Worm (Caenorhabditis elegans) whole organism, L4 larva: ENCODE data around the gene eff-1.

Experiments
- F37D6.2 ChIP-seq: sonication (generic microtip); optimal IDR thresholded peaks from 2 replicates; lab custom pipeline; 2016; ENCODE audit warnings: mild to moderate bottlenecking, missing genetic modification characterization, missing compliant biosample characterization
- Y105C5A.15 ChIP-seq: fragments of 200-800 bp; sonication (Bioruptor generic); IDR thresholded peaks from 2 replicates; pipeline ENCODE4 v1.3.6; 2022; ENCODE audit warnings: missing genetic modification characterization, missing compliant biosample characterization
- attf-4 ChIP-seq: sonication (generic microtip); optimal IDR thresholded peaks from 3 replicates; lab custom pipeline; 2017; ENCODE audit warnings: missing biosample characterization, missing genetic modification characterization
- ceh-20 ChIP-seq: fragments of 200-800 bp; sonication (Bioruptor generic); IDR thresholded peaks from 2 replicates; pipeline ENCODE4 v1.3.6; 2022; ENCODE audit warnings: missing genetic modification reagents, missing genetic modification characterization, missing compliant biosample characterization
- ceh-28 ChIP-seq: fragments of 150-350 bp; optimal IDR thresholded peaks from 2 replicates; lab custom pipeline; 2014; ENCODE audit warnings: missing biosample characterization, missing genetic modification reagents, missing genetic modification characterization
- ceh-62 ChIP-seq: sonication (generic microtip); optimal IDR thresholded peaks from 2 replicates; lab custom pipeline; 2017; ENCODE audit warnings: missing biosample characterization, missing genetic modification characterization
- ceh-82 ChIP-seq: sonication (generic microtip); optimal IDR thresholded peaks from 2 replicates; lab custom pipeline; 2017; ENCODE audit warnings: missing biosample characterization, missing genetic modification characterization
- ces-1 ChIP-seq: fragments of 150-350 bp; sonication (generic microtip); optimal IDR thresholded peaks from 4 replicates; lab custom pipeline; 2014; ENCODE audit warnings: missing biosample characterization, missing genetic modification reagents, missing genetic modification characterization
- cey-2 ChIP-seq: sonication (generic microtip); optimal IDR thresholded peaks from 3 replicates; lab custom pipeline; 2017; ENCODE audit warnings: missing genetic modification characterization, mild to moderate bottlenecking, missing compliant biosample characterization, antibody characterized with exemption, borderline replicate concordance; ENCODE audit not compliant: insufficient read depth
- daf-8 ChIP-seq: fragments of 200-800 bp; sonication (Bioruptor generic); IDR thresholded peaks from 2 replicates; pipeline ENCODE4 v1.3.6; 2022; ENCODE audit warnings: missing genetic modification characterization, missing compliant biosample characterization
- fkh-10 ChIP-seq: fragments of 150-350 bp; optimal IDR thresholded peaks from 2 replicates; lab custom pipeline; 2014; ENCODE audit warnings: missing biosample characterization, missing genetic modification reagents, missing genetic modification characterization
- fos-1 ChIP-seq: fragments of 150-350 bp; optimal IDR thresholded peaks from 2 replicates; lab custom pipeline; 2014; ENCODE audit warnings: missing biosample characterization, missing genetic modification characterization
- hlh-11 ChIP-seq: fragments of 200-800 bp; sonication (Bioruptor generic); optimal IDR thresholded peaks from 2 replicates; lab custom pipeline; 2018; ENCODE audit warnings: mild to moderate bottlenecking, missing genetic modification characterization, missing compliant biosample characterization
- hlh-30 ChIP-seq: sonication (generic microtip); optimal IDR thresholded peaks from 2 replicates; lab custom pipeline; 2017; ENCODE audit warnings: antibody characterized with exemption, mild to moderate bottlenecking, missing genetic modification characterization, missing compliant biosample characterization; ENCODE audit not compliant: insufficient read depth
- jun-1 ChIP-seq: fragments of 150-350 bp; optimal IDR thresholded peaks from 2 replicates; lab custom pipeline; 2014; ENCODE audit warnings: missing biosample characterization, missing genetic modification reagents, missing genetic modification characterization
- lim-7 ChIP-seq: fragments of 200-800 bp; sonication (Bioruptor generic); IDR thresholded peaks from 2 replicates; pipeline ENCODE4 v1.3.6; 2022; ENCODE audit warnings: missing genetic modification characterization, missing compliant biosample characterization
- lin-1 ChIP-seq: fragments of 200-800 bp; sonication (Bioruptor generic); IDR thresholded peaks from 2 replicates; pipeline ENCODE4 v1.3.6; 2022; ENCODE audit warnings: missing genetic modification reagents, missing genetic modification characterization, missing compliant biosample characterization
- lin-13 ChIP-seq: fragments of 150-350 bp; optimal IDR thresholded peaks from 2 replicates; lab custom pipeline; 2014; ENCODE audit warnings: missing biosample characterization, missing genetic modification reagents, missing genetic modification characterization
- lin-15B ChIP-seq: fragments of 150-350 bp; sonication (generic microtip); optimal IDR thresholded peaks from 3 replicates; lab custom pipeline; 2014; ENCODE audit warnings: missing biosample characterization, missing genetic modification characterization
- lin-29 ChIP-seq: fragments of 200-800 bp; sonication (Bioruptor generic); IDR thresholded peaks from 2 replicates; pipeline ENCODE4 v1.3.6; 2022; ENCODE audit warnings: missing genetic modification reagents, missing genetic modification characterization, missing compliant biosample characterization
- lin-39 ChIP-seq: fragments of 150-350 bp; optimal IDR thresholded peaks from 2 replicates; lab custom pipeline; 2014; ENCODE audit warnings: missing biosample characterization, missing genetic modification reagents, missing genetic modification characterization
- lir-3 ChIP-seq: sonication (generic microtip); optimal IDR thresholded peaks from 2 replicates; lab custom pipeline; 2016; ENCODE audit warnings: mild to moderate bottlenecking, missing genetic modification characterization, missing compliant biosample characterization
- madf-5 ChIP-seq, 2 experiments: fragments of 200-800 bp; sonication (Bioruptor generic); IDR thresholded peaks; 2 replicates each; pipeline ENCODE4 v1.3.6; 2022; ENCODE audit warnings: missing compliant biosample characterization in 2 of 2, missing genetic modification characterization in 2 of 2
- madf-9 ChIP-seq: fragments of 200-800 bp; sonication (Bioruptor generic); conservative IDR thresholded peaks from 2 replicates; pipeline ENCODE4 v1.3.6; 2022; ENCODE audit warnings: missing genetic modification reagents, missing genetic modification characterization, missing compliant biosample characterization
- mdt-29 ChIP-seq: fragments of 200-800 bp; sonication (Bioruptor generic); IDR thresholded peaks from 2 replicates; pipeline ENCODE4 v1.3.6; 2022; ENCODE audit warnings: missing genetic modification reagents, missing genetic modification characterization, missing compliant biosample characterization
- mep-1 ChIP-seq: fragments of 150-350 bp; sonication (generic microtip); optimal IDR thresholded peaks from 3 replicates; lab custom pipeline; 2014; ENCODE audit warnings: missing biosample characterization, missing genetic modification characterization
- mxl-3 ChIP-seq: fragments of 200-800 bp; sonication (Bioruptor generic); optimal IDR thresholded peaks from 2 replicates; lab custom pipeline; 2018; ENCODE audit warnings: mild to moderate bottlenecking, missing genetic modification characterization, missing compliant biosample characterization
- nhr-102 ChIP-seq: sonication (generic microtip); optimal IDR thresholded peaks from 2 replicates; lab custom pipeline; 2016; ENCODE audit warnings: mild to moderate bottlenecking, missing genetic modification characterization, moderate library complexity, missing compliant biosample characterization
- nhr-11 ChIP-seq: fragments of 150-350 bp; optimal IDR thresholded peaks from 2 replicates; lab custom pipeline; 2014; ENCODE audit warnings: missing biosample characterization, missing genetic modification characterization
- nhr-28 ChIP-seq: fragments of 150-350 bp; optimal IDR thresholded peaks from 2 replicates; lab custom pipeline; 2014; ENCODE audit warnings: missing biosample characterization, missing genetic modification characterization
- nhr-41 ChIP-seq: fragments of 200-800 bp; sonication (Bioruptor generic); IDR thresholded peaks from 2 replicates; pipeline ENCODE4 v1.3.6; 2022; ENCODE audit warnings: missing genetic modification reagents, missing genetic modification characterization, missing compliant biosample characterization
- nhr-42 ChIP-seq: fragments of 200-800 bp; sonication (Bioruptor generic); IDR thresholded peaks from 2 replicates; pipeline ENCODE4 v1.3.6; 2022; ENCODE audit warnings: missing genetic modification characterization, missing compliant biosample characterization
- nhr-6 ChIP-seq: fragments of 150-350 bp; optimal IDR thresholded peaks from 2 replicates; lab custom pipeline; 2014; ENCODE audit warnings: missing biosample characterization, missing genetic modification characterization
- rbr-2 ChIP-seq: sonication (generic microtip); optimal IDR thresholded peaks from 2 replicates; lab custom pipeline; 2016; ENCODE audit warnings: missing genotype, missing genetic modification characterization, missing compliant biosample characterization
- saeg-2 ChIP-seq: fragments of 200-800 bp; sonication (Bioruptor generic); IDR thresholded peaks from 2 replicates; pipeline ENCODE4 v1.3.6; 2022; ENCODE audit warnings: missing genetic modification reagents, missing genetic modification characterization, missing compliant biosample characterization
- sdz-12 ChIP-seq: fragments of 200-800 bp; sonication (Bioruptor generic); optimal IDR thresholded peaks from 2 replicates; lab custom pipeline; 2018; ENCODE audit warnings: mild to moderate bottlenecking, missing genetic modification characterization, missing compliant biosample characterization
- skn-1 ChIP-seq: fragments of 150-350 bp; optimal IDR thresholded peaks from 2 replicates; lab custom pipeline; 2014; ENCODE audit warnings: missing biosample characterization, missing genetic modification characterization
- snpc-1.2 ChIP-seq: fragments of 200-800 bp; sonication (Bioruptor generic); IDR thresholded peaks from 2 replicates; pipeline ENCODE4 v1.3.6; 2022; ENCODE audit warnings: missing genetic modification reagents, missing genetic modification characterization, missing compliant biosample characterization
- snpc-4 ChIP-seq: fragments of 150-350 bp; optimal IDR thresholded peaks from 2 replicates; lab custom pipeline; 2014; ENCODE audit warnings: missing biosample characterization, missing genetic modification characterization
- spr-3 ChIP-seq: fragments of 200-800 bp; sonication (Bioruptor generic); optimal IDR thresholded peaks from 2 replicates; lab custom pipeline; 2018; ENCODE audit warnings: mild to moderate bottlenecking, missing genetic modification characterization, missing compliant biosample characterization
- unc-39 ChIP-seq: sonication (generic microtip); optimal IDR thresholded peaks from 2 replicates; lab custom pipeline; 2017; ENCODE audit warnings: missing biosample characterization, missing genetic modification characterization
- unc-62 ChIP-seq, 3 experiments: fragments of 150-350 bp in 1 of 3; sonication (generic microtip); optimal IDR thresholded peaks in 2 of 3; peaks in 1 of 3; 1 replicate in 1 of 3; 2 replicates in 2 of 3; lab custom pipeline; 2014 to 2017; ENCODE audit warnings: missing biosample characterization in 3 of 3, missing genetic modification characterization in 3 of 3, missing genetic modification reagents in 3 of 3, missing genotype in 1 of 3
- zag-1 ChIP-seq: fragments of 150-350 bp; optimal IDR thresholded peaks from 2 replicates; lab custom pipeline; 2014; ENCODE audit warnings: missing biosample characterization, missing genetic modification characterization
- zfp-3 ChIP-seq: fragments of 200-800 bp; sonication (Bioruptor generic); conservative IDR thresholded peaks from 2 replicates; pipeline ENCODE4 v1.3.6; 2022; ENCODE audit warnings: missing genetic modification reagents, missing genetic modification characterization, missing compliant biosample characterization
- zip-11 ChIP-seq: fragments of 200-800 bp; sonication (Bioruptor generic); IDR thresholded peaks from 2 replicates; pipeline ENCODE4 v1.3.6; 2022; ENCODE audit warnings: missing genetic modification characterization, missing compliant biosample characterization
- ztf-11 ChIP-seq: fragments of 150-350 bp; optimal IDR thresholded peaks from 2 replicates; lab custom pipeline; 2014; ENCODE audit warnings: missing biosample characterization, missing genetic modification characterization

Gene eff-1

DNA sequence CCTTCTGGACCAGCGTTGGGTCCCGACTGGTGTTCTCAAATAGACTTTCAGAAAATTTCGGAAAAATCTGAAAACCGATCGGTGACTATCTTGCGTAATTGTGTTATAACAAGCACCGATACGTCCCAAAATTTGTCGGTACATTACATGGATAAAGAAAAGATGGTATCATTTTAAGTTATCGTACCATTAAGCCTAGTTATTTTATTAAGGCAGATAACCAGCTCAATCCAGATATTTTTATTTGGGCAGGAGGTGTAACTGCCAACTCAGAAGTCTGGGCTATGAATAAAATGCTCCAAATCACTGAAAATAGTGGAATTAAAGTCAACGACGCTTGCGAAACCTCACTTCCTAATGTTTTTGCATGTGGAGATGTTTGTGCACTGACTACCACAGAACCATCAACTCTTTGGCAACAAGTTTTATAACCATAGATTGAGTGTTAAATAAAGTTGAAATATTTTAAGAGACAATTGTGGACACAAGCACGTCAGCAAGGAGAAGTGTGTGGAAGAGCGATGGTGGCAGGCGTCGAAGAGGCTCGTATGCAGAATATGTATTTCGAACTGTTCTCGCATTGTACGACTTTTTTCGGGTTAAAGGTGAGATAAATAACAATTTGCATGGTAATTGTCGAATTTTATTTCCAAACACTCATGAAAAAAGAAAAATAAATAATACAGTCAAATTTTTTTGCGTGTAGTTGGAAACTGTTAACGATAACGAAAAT, 20.1 kb upstream of the eff-1 start (continued):
- no peak for TF ChIP-seq nhr-6
- no peak for TF ChIP-seq snpc-4

DNA sequence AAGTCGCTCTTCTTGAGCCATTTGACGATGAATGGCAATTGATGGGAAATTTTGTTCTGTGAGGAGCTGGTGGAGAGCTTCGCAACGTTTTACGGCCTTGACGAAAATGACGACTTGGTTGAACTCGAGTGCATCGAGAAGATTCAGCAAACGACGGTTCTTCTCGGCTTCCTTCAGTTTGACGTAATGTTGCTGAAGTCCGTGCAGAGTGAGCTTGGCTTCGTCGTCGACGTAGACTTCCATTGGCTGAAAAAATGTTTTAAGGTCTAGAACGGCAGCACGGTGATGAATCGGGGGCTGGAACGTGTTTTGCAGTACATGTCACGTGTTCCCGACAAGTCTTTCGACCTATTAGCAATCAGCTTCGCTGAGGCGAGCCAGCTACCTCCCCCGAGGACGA, 19.0 kb upstream of the eff-1 start:
- TF ChIP-seq rbr-2 (tag; lab: Kevin White, UChicago) (no peak), zfp-3 (no peak), unc-62 (GFP tag; optimal IDR thresholded peaks at IDR 0.05 in 1 of 2; lab: Kevin White, UChicago) (peak in 1 of 2 experiments; percentile 94), unc-62 (tag; optimal IDR thresholded peaks at IDR 0.05; lab: Kevin White, UChicago) (no peak), mxl-3 (GFP tag; lab: Kevin White, UChicago) (no peak), unc-39 (tag; lab: Kevin White, UChicago) (no peak), madf-5 (GFP tag; IDR thresholded peaks at IDR 0.05; lab: Robert Waterston, UW) (no peak), cey-2 (tag; lab: Kevin White, UChicago) (no peak)

- TF ChIP-seq lim-7 (GFP tag; lab: Robert Waterston, UW): no peak
- TF ChIP-seq nhr-11: peak; percentile 91
- no peak for TF ChIP-seq mep-1 (tag; lab: Kevin White, UChicago)
- no peak for TF ChIP-seq ztf-11 (tag; lab: Kevin White, UChicago)
- peak; percentile 82 for TF ChIP-seq hlh-11 (tag; lab: Kevin White, UChicago)
- 0 out of 2 replicates have a peak, but pooled peaks have one; percentile 36 for TF ChIP-seq lin-1
- TF ChIP-seq fos-1 (tag; lab: Kevin White, UChicago): no peak
- TF ChIP-seq F37D6.2 (tag; lab: Kevin White, UChicago): no peak
- TF ChIP-seq lin-15B (tag; lab: Kevin White, UChicago): no peak
- peak; percentile 68 for TF ChIP-seq lin-39 (tag; lab: Kevin White, UChicago)
- TF ChIP-seq lin-29 (GFP tag; lab: Robert Waterston, UW): no peak
- no peak for TF ChIP-seq snpc-4
- no peak for TF ChIP-seq zip-11 (GFP tag; lab: Robert Waterston, UW)
- TF ChIP-seq ceh-28 (tag; lab: Kevin White, UChicago): no peak
- TF ChIP-seq hlh-30 (tag; lab: Kevin White, UChicago): peak; percentile 64
- TF ChIP-seq nhr-41: no peak
- TF ChIP-seq mdt-29 (GFP tag; lab: Robert Waterston, UW): no peak
- TF ChIP-seq jun-1 (tag; lab: Kevin White, UChicago): no peak
- TF ChIP-seq nhr-42 (GFP tag; lab: Robert Waterston, UW): no peak
- no peak for TF ChIP-seq zag-1 (tag; lab: Kevin White, UChicago)
- TF ChIP-seq saeg-2: no peak
- no peak for TF ChIP-seq unc-39 (tag; lab: Kevin White, UChicago)
- TF ChIP-seq snpc-1.2: no peak
- TF ChIP-seq ceh-20 (GFP tag; lab: Robert Waterston, UW): peak; percentile 50; the same call in 1 of the 2 replicates
- no peak for TF ChIP-seq Y105C5A.15 (GFP tag; lab: Robert Waterston, UW)
- peak; percentile 22 for TF ChIP-seq mxl-3 (GFP tag; lab: Kevin White, UChicago)
- TF ChIP-seq daf-8 (GFP tag; lab: Robert Waterston, UW): no peak
- TF ChIP-seq skn-1 (tag; lab: Kevin White, UChicago): no peak
- no peak for TF ChIP-seq ceh-62
- TF ChIP-seq nhr-28: peak; percentile 30
- TF ChIP-seq cey-2 (tag; lab: Kevin White, UChicago): no peak
- no peak for TF ChIP-seq lir-3 (tag; lab: Kevin White, UChicago)
- no peak for TF ChIP-seq attf-4 (tag; lab: Kevin White, UChicago)
- no peak for TF ChIP-seq sdz-12
- no peak for TF ChIP-seq nhr-102 (tag; lab: Kevin White, UChicago)
- no peak for TF ChIP-seq madf-9
- TF ChIP-seq fkh-10: no peak
- TF ChIP-seq spr-3 (GFP tag; lab: Kevin White, UChicago): no peak
- TF ChIP-seq ces-1 (GFP tag; lab: Kevin White, UChicago): peak; percentile 36
- TF ChIP-seq lin-13 (GFP tag; lab: Kevin White, UChicago): peak; percentile 70
- no peak for TF ChIP-seq ceh-82 (tag; lab: Kevin White, UChicago)
These were observed 17.6 kb upstream of the eff-1 start, which contains the start of gene hel-1 for ce11 chrII:8328820-8329339. Gene hel-1 (minus strand): TSS chrII:8328870.
